Worm (Caenorhabditis elegans) whole organism, early embryonic: ENCODE data around the gene smoc-1.

Experiments
- ama-1 ChIP-seq: fragments of 150-350 bp; optimal IDR thresholded peaks from 2 replicates; lab custom pipeline; 2014
- ceh-13 ChIP-seq: fragments of 200-800 bp; sonication (Bioruptor generic); optimal IDR thresholded peaks from 2 replicates; lab custom pipeline; 2018; ENCODE audit warnings: mild to moderate bottlenecking, missing genetic modification characterization, missing compliant biosample characterization
- ets-7 ChIP-seq: sonication (generic microtip); optimal IDR thresholded peaks from 2 replicates; lab custom pipeline; 2016; ENCODE audit warnings: missing genotype, missing genetic modification characterization, missing compliant biosample characterization
- flt-1 ChIP-seq: fragments of 200-800 bp; sonication (Bioruptor generic); IDR thresholded peaks from 2 replicates; pipeline ENCODE4 v1.3.6; 2022; ENCODE audit warnings: missing genetic modification characterization, missing compliant biosample characterization
- hmbx-1 ChIP-seq: sonication (generic microtip); optimal IDR thresholded peaks from 2 replicates; lab custom pipeline; 2016; ENCODE audit warnings: mild to moderate bottlenecking, missing genetic modification characterization, missing compliant biosample characterization
- pes-1 ChIP-seq: fragments of 200-800 bp; sonication (Bioruptor generic); IDR thresholded peaks from 2 replicates; pipeline ENCODE4 v1.3.6; 2022; ENCODE audit warnings: missing genetic modification reagents, missing genetic modification characterization, missing compliant biosample characterization

DNA sequence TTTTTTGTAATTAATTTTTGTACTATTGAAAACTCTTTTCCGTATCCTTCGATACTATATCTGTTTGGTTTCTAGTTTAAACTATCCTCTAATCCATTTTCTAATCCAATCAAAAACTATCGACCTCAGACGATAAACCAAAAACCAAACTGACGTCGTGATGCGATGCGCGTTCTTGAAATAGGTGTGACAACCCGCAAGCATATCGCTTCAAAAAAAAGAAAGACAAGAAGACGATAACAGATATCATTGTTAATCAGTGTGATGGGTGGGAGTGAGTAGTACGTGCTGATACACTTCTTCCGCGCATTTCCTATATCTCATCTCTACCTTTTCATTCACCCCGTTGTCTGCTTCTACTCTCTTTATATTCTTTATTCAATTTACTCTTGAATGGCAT is 17.6 kb upstream of the smoc-1 start, which contains the start of gene T04F3.1:
- TF ChIP-seq flt-1 = no peak
- TF ChIP-seq ets-7 (tag; lab: Kevin White, UChicago) = no peak
- TF ChIP-seq ama-1 (lab: Kevin White, UChicago) = no peak
- no peak for TF ChIP-seq pes-1 (GFP tag; lab: Robert Waterston, UW)
- TF ChIP-seq hmbx-1 = no peak
- no peak for TF ChIP-seq ceh-13
